Worm (Caenorhabditis elegans): Measurements from ENCODE around the gene K03B4.1.

- no peak for TF ChIP-seq ama-1 (optimal IDR thresholded peaks at IDR 0.05)
- no peak for TF ChIP-seq pha-4 (tag; optimal IDR thresholded peaks at IDR 0.05)
- TF ChIP-seq nhr-11 (tag; optimal IDR thresholded peaks at IDR 0.05), result no peak
- no peak for TF ChIP-seq pat-9 (tag; optimal IDR thresholded peaks at IDR 0.05)
- TF ChIP-seq elt-2 (tag; optimal IDR thresholded peaks at IDR 0.05), result no peak
- TF ChIP-seq rnt-1 (tag; optimal IDR thresholded peaks at IDR 0.05), result no peak
- no peak for TF ChIP-seq madf-2 (tag; optimal IDR thresholded peaks at IDR 0.05)
- no peak for TF ChIP-seq ceh-18 (tag; optimal IDR thresholded peaks at IDR 0.05)
- TF ChIP-seq tbx-2 (tag; optimal IDR thresholded peaks at IDR 0.05), result no peak
- TF ChIP-seq ceh-48 (tag; optimal IDR thresholded peaks at IDR 0.05), result no peak
- TF ChIP-seq tbx-7 (tag; optimal IDR thresholded peaks at IDR 0.05), result no peak
- no peak for TF ChIP-seq ceh-9 (tag; optimal IDR thresholded peaks at IDR 0.05)
- TF ChIP-seq dve-1 (tag; optimal IDR thresholded peaks at IDR 0.05), result no peak
These were observed 4.1 kb downstream of the K03B4.1 start for ce11 chrV:4693282-4693588.
